Worm (Caenorhabditis elegans) whole organism, L3 larva: ENCODE measurements around the gene C56A3.6.

ENCODE experiments used
- R02D3.7 ChIP-seq: fragments of 150-350 bp; optimal IDR thresholded peaks from 2 replicates; lab custom pipeline; 2014; ENCODE audit warnings: missing biosample characterization, missing genetic modification characterization
- ZK546.5 ChIP-seq: sonication (generic microtip); optimal IDR thresholded peaks from 2 replicates; lab custom pipeline; 2017; ENCODE audit warnings: missing biosample characterization, missing genetic modification characterization
- aly-2 ChIP-seq: fragments of 150-350 bp; optimal IDR thresholded peaks from 2 replicates; lab custom pipeline; 2014; ENCODE audit warnings: missing biosample characterization, missing genetic modification characterization
- elt-1 ChIP-seq: fragments of 150-350 bp; optimal IDR thresholded peaks from 2 replicates; lab custom pipeline; 2014; ENCODE audit warnings: missing biosample characterization, missing genetic modification characterization
- elt-3 ChIP-seq, 3 experiments: fragments of 150-350 bp in 1 of 3; sonication (generic microtip) in 2 of 3; optimal IDR thresholded peaks; 2 replicates in 2 of 3; 4 replicates in 1 of 3; lab custom pipeline; 2014 to 2017; ENCODE audit warnings: missing biosample characterization in 3 of 3, missing genetic modification characterization in 3 of 3
- mdl-1 ChIP-seq: fragments of 150-350 bp; optimal IDR thresholded peaks from 2 replicates; lab custom pipeline; 2014; ENCODE audit warnings: missing biosample characterization, missing genetic modification characterization
- nhr-11 ChIP-seq: fragments of 150-350 bp; optimal IDR thresholded peaks from 2 replicates; lab custom pipeline; 2014; ENCODE audit warnings: missing biosample characterization, missing genetic modification characterization
- nhr-23 ChIP-seq: fragments of 150-350 bp; optimal IDR thresholded peaks from 2 replicates; lab custom pipeline; 2014; ENCODE audit warnings: missing biosample characterization, missing genetic modification reagents, missing genetic modification characterization
- nhr-237 ChIP-seq: fragments of 150-350 bp; optimal IDR thresholded peaks from 2 replicates; lab custom pipeline; 2014; ENCODE audit warnings: missing biosample characterization, missing genetic modification characterization
- pqm-1 ChIP-seq: fragments of 150-350 bp; optimal IDR thresholded peaks from 2 replicates; lab custom pipeline; 2017; ENCODE audit warnings: missing biosample characterization, missing genetic modification characterization, inconsistent platforms
- unc-62 ChIP-seq: fragments of 150-350 bp; sonication (generic microtip); optimal IDR thresholded peaks from 4 replicates; lab custom pipeline; 2014; ENCODE audit warnings: missing biosample characterization, missing genetic modification reagents, missing genetic modification characterization

- no peak for TF ChIP-seq elt-3 (tag; optimal IDR thresholded peaks at IDR 0.05; lab: Kevin White, UChicago)
- TF ChIP-seq nhr-237 (tag; lab: Kevin White, UChicago) = no peak
- TF ChIP-seq pqm-1 (tag; lab: Kevin White, UChicago) = peak; percentile 42
- no peak for TF ChIP-seq nhr-11
- no peak for TF ChIP-seq elt-1 (tag; lab: Kevin White, UChicago)
- TF ChIP-seq ZK546.5 (tag; lab: Kevin White, UChicago) = no peak
- TF ChIP-seq nhr-23 = peak; percentile 57
- TF ChIP-seq aly-2 (tag; lab: Kevin White, UChicago) = no peak
- TF ChIP-seq unc-62 (GFP tag; lab: Kevin White, UChicago) = no peak
- no peak for TF ChIP-seq mdl-1 (tag; lab: Kevin White, UChicago)
- peak; percentile 37 for TF ChIP-seq R02D3.7 (tag; lab: Kevin White, UChicago)
These were observed 12.3 kb upstream of the C56A3.6 start, which contains the start of the genes nuaf-1 and bir-2 for ce11 chrV:13568533-13568932.
